Fruit fly (Drosophila melanogaster): ENCODE measurements around the gene NO66.

The NO66 gene

dm6 chrX:4322234-4323210 is 3.3 kb downstream of the NO66 start, which contains the start of gene norpA (continued):
- TF ChIP-seq hkb (optimal IDR thresholded peaks at IDR 0.05): no peak
- peak; percentile 55; the same call in 1 of the 2 replicates for TF ChIP-seq hkb (GFP tag; IDR thresholded peaks at IDR 0.05)
- TF ChIP-seq ssp (GFP tag; IDR thresholded peaks at IDR 0.05): no peak
- TF ChIP-seq nerfin-2 (GFP tag; IDR thresholded peaks at IDR 0.05; ENCODE audit: partially characterized antibody): peak; percentile 81
- no peak for TF ChIP-seq H15 (GFP tag; IDR thresholded peaks at IDR 0.05)
- no peak for TF ChIP-seq gce (GFP tag; IDR thresholded peaks at IDR 0.05)
- no peak for TF ChIP-seq Dek (tag; optimal IDR thresholded peaks at IDR 0.05)
- no peak for TF ChIP-seq cas (GFP tag; IDR thresholded peaks at IDR 0.05)
- no peak for TF ChIP-seq YL-1 (GFP tag; optimal IDR thresholded peaks at IDR 0.05)
- peak; percentile 2 for TF ChIP-seq CG8388 (GFP tag; optimal IDR thresholded peaks at IDR 0.05)
- peak; percentile 90 for TF ChIP-seq hbn (GFP tag; IDR thresholded peaks at IDR 0.05; ENCODE audit: partially characterized antibody)
- no peak for TF ChIP-seq Hr78 (GFP tag; optimal IDR thresholded peaks at IDR 0.05)
- TF ChIP-seq CG7357 (GFP tag; IDR thresholded peaks at IDR 0.05): no peak
- TF ChIP-seq cwo (GFP tag; optimal IDR thresholded peaks at IDR 0.05): no peak
- peak; percentile 22 for TF ChIP-seq gcm2 (GFP tag; optimal IDR thresholded peaks at IDR 0.05)
- TF ChIP-seq CG1647 (GFP tag; optimal IDR thresholded peaks at IDR 0.05): no peak
- no peak for TF ChIP-seq Hmx (GFP tag; optimal IDR thresholded peaks at IDR 0.05)
- no peak for TF ChIP-seq Poxn (GFP tag; IDR thresholded peaks at IDR 0.05)
- no peak for TF ChIP-seq kah (GFP tag; optimal IDR thresholded peaks at IDR 0.05)
- no peak for TF ChIP-seq onecut (GFP tag; IDR thresholded peaks at IDR 0.05)
- TF ChIP-seq CG18262 (tag; optimal IDR thresholded peaks at IDR 0.05): peak; percentile 5
- TF ChIP-seq Six4 (GFP tag; optimal IDR thresholded peaks at IDR 0.05): no peak
- TF ChIP-seq HLHmδ (GFP tag; optimal IDR thresholded peaks at IDR 0.05): no peak
- TF ChIP-seq Eip74EF (GFP tag; optimal IDR thresholded peaks at IDR 0.05): no peak
- TF ChIP-seq CG15479 (GFP tag; optimal IDR thresholded peaks at IDR 0.05): no peak
- no peak for TF ChIP-seq Bdp1 (GFP tag; optimal IDR thresholded peaks at IDR 0.05)
- no peak for TF ChIP-seq CG18476 (GFP tag; optimal IDR thresholded peaks at IDR 0.05)
- TF ChIP-seq CG15601 (tag; optimal IDR thresholded peaks at IDR 0.05): no peak
- no peak; the same call in 2 of the 3 replicates for TF ChIP-seq CG17361 (GFP tag; IDR thresholded peaks at IDR 0.05)
- no peak for TF ChIP-seq CG3163 (GFP tag; optimal IDR thresholded peaks at IDR 0.05)
- TF ChIP-seq pho (GFP tag; optimal IDR thresholded peaks at IDR 0.05): no peak
- TF ChIP-seq CG34224 (GFP tag; IDR thresholded peaks at IDR 0.05; ENCODE audit: partially characterized antibody): peak; percentile 82
- TF ChIP-seq CG6813 (GFP tag; optimal IDR thresholded peaks at IDR 0.05): no peak
- peak; percentile 93 for TF ChIP-seq ato (GFP tag; IDR thresholded peaks at IDR 0.05; ENCODE audit: partially characterized antibody)
- no peak for TF ChIP-seq CG5953 (GFP tag; IDR thresholded peaks at IDR 0.05)
- no peak for TF ChIP-seq CG12391 (tag; optimal IDR thresholded peaks at IDR 0.05)
- TF ChIP-seq CG11093 (GFP tag; IDR thresholded peaks at IDR 0.05): no peak
- peak; percentile 19 for TF ChIP-seq Jarid2 (GFP tag; optimal IDR thresholded peaks at IDR 0.05)
- TF ChIP-seq knrl (GFP tag; IDR thresholded peaks at IDR 0.05; ENCODE audit: partially characterized antibody): peak; percentile 90
- no peak for TF ChIP-seq CG13775 (GFP tag; optimal IDR thresholded peaks at IDR 0.05)
- TF ChIP-seq her (GFP tag; optimal IDR thresholded peaks at IDR 0.05): no peak
- peak; percentile 55 for TF ChIP-seq CG15514 (GFP tag; optimal IDR thresholded peaks at IDR 0.05)
- no peak for TF ChIP-seq fru (optimal IDR thresholded peaks at IDR 0.05)
- no peak for TF ChIP-seq CG1602 (GFP tag; optimal IDR thresholded peaks at IDR 0.05)
- TF ChIP-seq ara (GFP tag; IDR thresholded peaks at IDR 0.05): no peak
- TF ChIP-seq CG10431 (GFP tag; optimal IDR thresholded peaks at IDR 0.05): no peak
- TF ChIP-seq CG9437 (GFP tag; optimal IDR thresholded peaks at IDR 0.05): no peak
- TF ChIP-seq D (optimal IDR thresholded peaks at IDR 0.05): no peak
- TF ChIP-seq D (GFP tag; optimal IDR thresholded peaks at IDR 0.05): no peak

Measured in whole organism, embryonic.